Worm (Caenorhabditis elegans) whole organism, young adult: ENCODE measurements around the gene W04E12.5.

ENCODE experiments used
- B0336.3 ChIP-seq: fragments of 200-800 bp; sonication (Bioruptor generic); IDR thresholded peaks from 2 replicates; pipeline ENCODE4 v1.3.6; 2022; ENCODE audit warnings: missing genetic modification characterization, missing compliant biosample characterization
- C06A6.2 ChIP-seq: fragments of 200-800 bp; sonication (Bioruptor generic); conservative IDR thresholded peaks from 2 replicates; pipeline ENCODE4 v1.3.6; 2022; ENCODE audit warnings: missing genetic modification characterization, missing compliant biosample characterization
- C17E4.6 ChIP-seq: fragments of 200-800 bp; sonication (Bioruptor generic); IDR thresholded peaks from 2 replicates; pipeline ENCODE4 v1.3.6; 2022; ENCODE audit warnings: missing genetic modification reagents, missing genetic modification characterization, missing compliant biosample characterization
- D2030.7 ChIP-seq: fragments of 200-800 bp; sonication (Bioruptor generic); IDR thresholded peaks from 2 replicates; pipeline ENCODE4 v1.3.6; 2022; ENCODE audit warnings: missing genetic modification reagents, missing genetic modification characterization, missing compliant biosample characterization
- F10E7.11 ChIP-seq: sonication (generic microtip); optimal IDR thresholded peaks from 2 replicates; lab custom pipeline; 2017; ENCODE audit warnings: mild to moderate bottlenecking, missing genetic modification characterization, moderate library complexity, missing compliant biosample characterization
- F23B12.7 ChIP-seq: sonication (generic microtip); optimal IDR thresholded peaks from 2 replicates; lab custom pipeline; 2017; ENCODE audit warnings: missing genetic modification characterization, mild to moderate bottlenecking, missing compliant biosample characterization, antibody characterized with exemption, moderate library complexity; ENCODE audit not compliant: insufficient read depth
- F39B2.1 ChIP-seq: fragments of 200-800 bp; sonication (Bioruptor generic); IDR thresholded peaks from 2 replicates; pipeline ENCODE4 v1.3.6; 2022; ENCODE audit warnings: missing genetic modification reagents, missing genetic modification characterization, missing compliant biosample characterization
- F55B11.4 ChIP-seq: sonication (generic microtip); optimal IDR thresholded peaks from 2 replicates; lab custom pipeline; 2016; ENCODE audit warnings: missing compliant biosample characterization, missing genetic modification characterization, borderline replicate concordance; ENCODE audit not compliant: insufficient read depth
- F57A8.1 ChIP-seq: fragments of 200-800 bp; sonication (Bioruptor generic); optimal IDR thresholded peaks from 2 replicates; lab custom pipeline; 2018; ENCODE audit warnings: mild to moderate bottlenecking, missing genetic modification characterization, moderate library complexity, missing compliant biosample characterization
- K11D2.4 ChIP-seq: fragments of 200-800 bp; sonication (Bioruptor generic); IDR thresholded peaks from 2 replicates; pipeline ENCODE4 v1.3.6; 2022; ENCODE audit warnings: missing genetic modification reagents, missing genetic modification characterization, missing compliant biosample characterization
- T26A5.8 ChIP-seq: sonication (generic microtip); optimal IDR thresholded peaks from 2 replicates; lab custom pipeline; 2016; ENCODE audit warnings: missing genetic modification characterization, missing compliant biosample characterization
- Y53G8AR.9 ChIP-seq: fragments of 200-800 bp; sonication (Bioruptor generic); conservative IDR thresholded peaks from 2 replicates; pipeline ENCODE4 v1.3.6; 2022; ENCODE audit warnings: missing genetic modification reagents, missing genetic modification characterization, missing compliant biosample characterization
- Y56A3A.18 ChIP-seq: fragments of 200-800 bp; sonication (Bioruptor generic); IDR thresholded peaks from 2 replicates; pipeline ENCODE4 v1.3.6; 2022; ENCODE audit warnings: missing genetic modification reagents, missing genetic modification characterization, missing compliant biosample characterization
- aptf-3 ChIP-seq: fragments of 200-800 bp; sonication (Bioruptor generic); IDR thresholded peaks from 2 replicates; pipeline ENCODE4 v1.3.6; 2022; ENCODE audit warnings: missing genetic modification characterization, missing compliant biosample characterization
- athp-1 ChIP-seq: sonication (generic microtip); optimal IDR thresholded peaks from 2 replicates; lab custom pipeline; 2017; ENCODE audit warnings: mild to moderate bottlenecking, missing genetic modification characterization, missing compliant biosample characterization
- attf-5 ChIP-seq: fragments of 200-800 bp; sonication (Bioruptor generic); optimal IDR thresholded peaks from 2 replicates; lab custom pipeline; 2018; ENCODE audit warnings: mild to moderate bottlenecking, missing genetic modification characterization, missing compliant biosample characterization
- ceh-58 ChIP-seq: fragments of 200-800 bp; sonication (Bioruptor generic); IDR thresholded peaks from 2 replicates; pipeline ENCODE4 v1.3.6; 2022; ENCODE audit warnings: missing genetic modification characterization, missing compliant biosample characterization
- chd-7 ChIP-seq: sonication (generic microtip); optimal IDR thresholded peaks from 2 replicates; lab custom pipeline; 2016; ENCODE audit warnings: mild to moderate bottlenecking, missing genetic modification characterization, moderate library complexity, missing compliant biosample characterization
- egrh-3 ChIP-seq: fragments of 200-800 bp; sonication (Bioruptor generic); IDR thresholded peaks from 2 replicates; pipeline ENCODE4 v1.3.6; 2022; ENCODE audit warnings: missing genetic modification reagents, missing genetic modification characterization, missing compliant biosample characterization
- ekl-4 ChIP-seq: fragments of 200-800 bp; sonication (Bioruptor generic); IDR thresholded peaks from 2 replicates; pipeline ENCODE4 v1.3.6; 2022; ENCODE audit warnings: missing genetic modification reagents, missing genetic modification characterization, missing compliant biosample characterization
- fkh-3 ChIP-seq: sonication (generic microtip); optimal IDR thresholded peaks from 2 replicates; lab custom pipeline; 2016; ENCODE audit warnings: mild to moderate bottlenecking, missing genetic modification characterization, missing compliant biosample characterization
- hlh-12 ChIP-seq: sonication (generic microtip); optimal IDR thresholded peaks from 2 replicates; lab custom pipeline; 2016; ENCODE audit warnings: missing genetic modification characterization, missing compliant biosample characterization
- hmg-20 ChIP-seq: fragments of 200-800 bp; sonication (Bioruptor generic); IDR thresholded peaks from 2 replicates; pipeline ENCODE4 v1.3.6; 2022; ENCODE audit warnings: missing genetic modification reagents, missing genetic modification characterization, missing compliant biosample characterization
- hrde-1 ChIP-seq: sonication (generic microtip); optimal IDR thresholded peaks from 2 replicates; lab custom pipeline; 2016; ENCODE audit warnings: missing genetic modification characterization, mild to moderate bottlenecking, missing compliant biosample characterization, moderate library complexity, missing genotype, missing genetic modification reagents, borderline replicate concordance
- hsf-1 ChIP-seq: fragments of 200-800 bp; sonication (Bioruptor generic); IDR thresholded peaks from 2 replicates; pipeline ENCODE4 v1.3.6; 2022; ENCODE audit warnings: missing genetic modification reagents, missing genetic modification characterization, missing compliant biosample characterization
- lin-54 ChIP-seq: fragments of 200-800 bp; sonication (Bioruptor generic); optimal IDR thresholded peaks from 2 replicates; lab custom pipeline; 2018; ENCODE audit warnings: mild to moderate bottlenecking, missing genetic modification characterization, missing compliant biosample characterization
- lsl-1 ChIP-seq: fragments of 200-800 bp; sonication (Bioruptor generic); optimal IDR thresholded peaks from 2 replicates; lab custom pipeline; 2018; ENCODE audit warnings: mild to moderate bottlenecking, missing genetic modification characterization, moderate library complexity, missing compliant biosample characterization
- madf-6 ChIP-seq: fragments of 200-800 bp; sonication (Bioruptor generic); IDR thresholded peaks from 2 replicates; pipeline ENCODE4 v1.3.6; 2022; ENCODE audit warnings: missing genetic modification reagents, missing genetic modification characterization, missing compliant biosample characterization
- mes-4 ChIP-seq: sonication (generic microtip); optimal IDR thresholded peaks from 2 replicates; lab custom pipeline; 2016; ENCODE audit warnings: missing genotype, missing genetic modification characterization, missing compliant biosample characterization
- nfya-1 ChIP-seq: sonication (generic microtip); optimal IDR thresholded peaks from 2 replicates; lab custom pipeline; 2017; ENCODE audit warnings: antibody characterized with exemption, missing compliant biosample characterization, missing genetic modification characterization, borderline replicate concordance; ENCODE audit not compliant: insufficient read depth
- nfya-2 ChIP-seq: fragments of 200-800 bp; sonication (Bioruptor generic); IDR thresholded peaks from 2 replicates; pipeline ENCODE4 v1.3.6; 2022; ENCODE audit warnings: missing genetic modification reagents, missing genetic modification characterization, missing compliant biosample characterization
- nhr-120 ChIP-seq: fragments of 200-800 bp; sonication (Bioruptor generic); IDR thresholded peaks from 2 replicates; pipeline ENCODE4 v1.3.6; 2022; ENCODE audit warnings: missing genetic modification characterization, missing compliant biosample characterization
- nhr-90 ChIP-seq: sonication (generic microtip); optimal IDR thresholded peaks from 2 replicates; lab custom pipeline; 2016; ENCODE audit warnings: missing genotype, mild to moderate bottlenecking, missing genetic modification characterization, missing compliant biosample characterization
- repo-1 ChIP-seq: sonication (generic microtip); optimal IDR thresholded peaks from 2 replicates; lab custom pipeline; 2017; ENCODE audit warnings: mild to moderate bottlenecking, missing genetic modification characterization, missing compliant biosample characterization
- sea-2 ChIP-seq: fragments of 200-800 bp; sonication (Bioruptor generic); IDR thresholded peaks from 2 replicates; pipeline ENCODE4 v1.3.6; 2022; ENCODE audit warnings: missing genetic modification characterization, missing compliant biosample characterization
- snpc-3.4 ChIP-seq: sonication (generic microtip); optimal IDR thresholded peaks from 2 replicates; lab custom pipeline; 2017; ENCODE audit warnings: missing genetic modification characterization, mild to moderate bottlenecking, missing compliant biosample characterization, antibody characterized with exemption, moderate library complexity, missing genotype, missing genetic modification reagents
- somi-1 ChIP-seq: fragments of 200-800 bp; sonication (Bioruptor generic); optimal IDR thresholded peaks from 2 replicates; lab custom pipeline; 2018; ENCODE audit warnings: mild to moderate bottlenecking, missing genetic modification characterization, missing compliant biosample characterization
- tbx-9 ChIP-seq: sonication (generic microtip); optimal IDR thresholded peaks from 2 replicates; lab custom pipeline; 2016; ENCODE audit warnings: borderline replicate concordance, missing genetic modification characterization, inconsistent platforms, missing compliant biosample characterization
- tlf-1 ChIP-seq: fragments of 200-800 bp; sonication (Bioruptor generic); optimal IDR thresholded peaks from 2 replicates; lab custom pipeline; 2018; ENCODE audit warnings: mild to moderate bottlenecking, missing genetic modification characterization, missing compliant biosample characterization
- unc-130 ChIP-seq: sonication (generic microtip); optimal IDR thresholded peaks from 2 replicates; lab custom pipeline; 2016; ENCODE audit warnings: missing genetic modification reagents, missing genetic modification characterization, missing compliant biosample characterization
- zfh-2 ChIP-seq: fragments of 200-800 bp; sonication (Bioruptor generic); conservative IDR thresholded peaks from 2 replicates; pipeline ENCODE4 v1.3.6; 2022; ENCODE audit warnings: missing genetic modification reagents, missing genetic modification characterization, missing compliant biosample characterization
- ztf-3 ChIP-seq: fragments of 200-800 bp; sonication (Bioruptor generic); optimal IDR thresholded peaks from 2 replicates; lab custom pipeline; 2018; ENCODE audit warnings: mild to moderate bottlenecking, missing genetic modification characterization, missing compliant biosample characterization
- ztf-6 ChIP-seq: fragments of 200-800 bp; sonication (Bioruptor generic); IDR thresholded peaks from 2 replicates; pipeline ENCODE4 v1.3.6; 2022; ENCODE audit warnings: missing genetic modification reagents, missing genetic modification characterization, missing compliant biosample characterization

The W04E12.5 gene

ce11 chrV:19733728-19734127, 12.2 kb upstream of the W04E12.5 start:
- TF ChIP-seq nfya-2 (GFP tag; lab: Robert Waterston, UW) (no peak), ztf-3 (GFP tag; lab: Kevin White, UChicago) (no peak), zfh-2 (GFP tag; lab: Robert Waterston, UW) (peak; percentile 85), nhr-120 (GFP tag; lab: Robert Waterston, UW) (0 out of 2 replicates have a peak, but pooled peaks have one; percentile 51), T26A5.8 (tag; lab: Kevin White, UChicago) (no peak), aptf-3 (GFP tag; lab: Robert Waterston, UW) (0 out of 2 replicates have a peak, but pooled peaks have one; percentile 38), mes-4 (tag; lab: Kevin White, UChicago) (no peak), chd-7 (tag; lab: Kevin White, UChicago) (no peak), ztf-6 (GFP tag; lab: Robert Waterston, UW) (no peak), C17E4.6 (GFP tag; lab: Robert Waterston, UW) (0 out of 2 replicates have a peak, but pooled peaks have one; percentile 36), hsf-1 (GFP tag; lab: Robert Waterston, UW) (no peak), ekl-4 (no peak), Y53G8AR.9 (GFP tag; lab: Robert Waterston, UW) (no peak), egrh-3 (GFP tag; lab: Robert Waterston, UW) (peak; percentile 48; the same call in 1 of the 2 replicates)

- TF ChIP-seq D2030.7 (GFP tag; lab: Robert Waterston, UW) (no peak), lin-54 (GFP tag; lab: Kevin White, UChicago) (no peak), ceh-58 (GFP tag; lab: Robert Waterston, UW) (no peak), attf-5 (GFP tag; lab: Kevin White, UChicago) (no peak), C06A6.2 (GFP tag; lab: Robert Waterston, UW) (no peak), F55B11.4 (tag; lab: Kevin White, UChicago) (no peak), F10E7.11 (tag; lab: Kevin White, UChicago) (no peak), hlh-12 (tag; lab: Kevin White, UChicago) (no peak), F57A8.1 (GFP tag; lab: Kevin White, UChicago) (no peak), unc-130 (no peak)
Measured at ce11 chrV:19737458-19737857, 8.5 kb upstream of the W04E12.5 start, which contains the start of gene W04E12.7. Gene W04E12.7, minus strand, starts transcription at chrV:19737558.

ce11 chrV:19738117-19738516, 7.8 kb upstream of the W04E12.5 start, which contains the start of gene fbxa-131:
Gene fbxa-131, plus strand, starts transcription at chrV:19738417.
- TF ChIP-seq sea-2 (GFP tag; lab: Robert Waterston, UW) (no peak), tbx-9 (tag; lab: Kevin White, UChicago) (no peak), F23B12.7 (no peak), somi-1 (GFP tag; lab: Kevin White, UChicago) (no peak), athp-1 (tag; lab: Kevin White, UChicago) (no peak)
- TF ChIP-seq, all 124 proteins: peak for 0

- TF ChIP-seq hmg-20 (GFP tag; lab: Robert Waterston, UW) (no peak), nhr-90 (tag; lab: Kevin White, UChicago) (no peak)
Measured at ce11 chrV:19741034-19741433, 4.9 kb upstream of the W04E12.5 start, which contains the start of gene W04E12.2. Gene W04E12.2, minus strand, starts transcription at chrV:19741134.

ce11 chrV:19741651-19742050, 4.3 kb upstream of the W04E12.5 start, which contains the start of gene W04E12.3:
Gene W04E12.3, plus strand, starts transcription at chrV:19741951.
- TF ChIP-seq tlf-1 (GFP tag; lab: Kevin White, UChicago) (no peak), madf-6 (no peak), F39B2.1 (GFP tag; lab: Robert Waterston, UW) (no peak), hsf-1 (GFP tag; lab: Robert Waterston, UW) (no peak), fkh-3 (tag; lab: Kevin White, UChicago) (no peak), lsl-1 (GFP tag; lab: Kevin White, UChicago) (no peak), F55B11.4 (tag; lab: Kevin White, UChicago) (no peak), hrde-1 (tag; lab: Kevin White, UChicago) (no peak), nfya-1 (tag; lab: Kevin White, UChicago) (no peak), snpc-3.4 (no peak), B0336.3 (GFP tag; lab: Robert Waterston, UW) (no peak), Y56A3A.18 (GFP tag; lab: Robert Waterston, UW) (no peak), K11D2.4 (GFP tag; lab: Robert Waterston, UW) (no peak), repo-1 (tag; lab: Kevin White, UChicago) (no peak)
